Worm (Caenorhabditis elegans) whole organism, L2 larva: ENCODE results near the gene F53F1.3.

ENCODE experiments used
- C34F6.9 ChIP-seq: fragments of 150-350 bp; optimal IDR thresholded peaks from 2 replicates; lab custom pipeline; 2014; ENCODE audit warnings: missing biosample characterization, missing genetic modification characterization
- F13H6.1 ChIP-seq: sonication (generic microtip); optimal IDR thresholded peaks from 2 replicates; lab custom pipeline; 2016; ENCODE audit warnings: missing genetic modification characterization, missing compliant biosample characterization
- R02D3.7 ChIP-seq: fragments of 150-350 bp; optimal IDR thresholded peaks from 2 replicates; lab custom pipeline; 2014; ENCODE audit warnings: missing biosample characterization, missing genetic modification characterization
- Y55F3AM.14 ChIP-seq: fragments of 200-800 bp; sonication (Bioruptor generic); optimal IDR thresholded peaks from 2 replicates; lab custom pipeline; 2018; ENCODE audit warnings: mild to moderate bottlenecking, missing genetic modification characterization, missing compliant biosample characterization
- ZK546.5 ChIP-seq: sonication (generic microtip); optimal IDR thresholded peaks from 2 replicates; lab custom pipeline; 2017; ENCODE audit warnings: missing biosample characterization, missing genetic modification characterization
- alr-1 ChIP-seq: fragments of 150-350 bp; optimal IDR thresholded peaks from 2 replicates; lab custom pipeline; 2014; ENCODE audit warnings: missing biosample characterization, missing genetic modification characterization
- aly-2 ChIP-seq: fragments of 150-350 bp; optimal IDR thresholded peaks from 2 replicates; lab custom pipeline; 2014; ENCODE audit warnings: missing biosample characterization, missing genetic modification characterization
- ama-1 ChIP-seq: fragments of 150-350 bp; optimal IDR thresholded peaks from 2 replicates; lab custom pipeline; 2018; ENCODE audit warnings: inconsistent platforms
- blmp-1 ChIP-seq: sonication (generic microtip); optimal IDR thresholded peaks from 2 replicates; lab custom pipeline; 2017; ENCODE audit warnings: missing genetic modification characterization, mild to moderate bottlenecking, missing compliant biosample characterization, antibody characterized with exemption, moderate library complexity; ENCODE audit not compliant: insufficient read depth
- ceh-16 ChIP-seq: fragments of 150-350 bp; optimal IDR thresholded peaks from 2 replicates; lab custom pipeline; 2014; ENCODE audit warnings: missing biosample characterization, missing genetic modification characterization
- ceh-82 ChIP-seq: fragments of 150-350 bp; optimal IDR thresholded peaks from 2 replicates; lab custom pipeline; 2014; ENCODE audit warnings: missing biosample characterization, missing genetic modification characterization
- crh-2 ChIP-seq: sonication (generic microtip); optimal IDR thresholded peaks from 2 replicates; lab custom pipeline; 2017; ENCODE audit warnings: missing biosample characterization, missing genetic modification characterization
- dmd-4 ChIP-seq: sonication (generic microtip); optimal IDR thresholded peaks from 2 replicates; lab custom pipeline; 2017; ENCODE audit warnings: missing biosample characterization, missing genetic modification characterization
- egl-27 ChIP-seq: sonication (generic microtip); optimal IDR thresholded peaks from 3 replicates; lab custom pipeline; 2017; ENCODE audit warnings: missing biosample characterization, missing genetic modification reagents, missing genetic modification characterization
- elt-1 ChIP-seq: fragments of 150-350 bp; optimal IDR thresholded peaks from 2 replicates; lab custom pipeline; 2014; ENCODE audit warnings: missing biosample characterization, missing genetic modification characterization
- elt-3 ChIP-seq: sonication (generic microtip); optimal IDR thresholded peaks from 2 replicates; lab custom pipeline; 2017; ENCODE audit warnings: missing biosample characterization, missing genetic modification characterization
- fos-1 ChIP-seq: fragments of 150-350 bp; optimal IDR thresholded peaks from 2 replicates; lab custom pipeline; 2014; ENCODE audit warnings: missing biosample characterization, missing genetic modification characterization
- gmeb-1 ChIP-seq: fragments of 150-350 bp; optimal IDR thresholded peaks from 2 replicates; lab custom pipeline; 2014; ENCODE audit warnings: missing biosample characterization, missing genetic modification characterization
- lin-11 ChIP-seq: fragments of 150-350 bp; sonication (generic microtip); optimal IDR thresholded peaks from 2 replicates; lab custom pipeline; 2014; ENCODE audit warnings: missing biosample characterization, missing genetic modification characterization, inconsistent platforms, mixed read lengths
- lin-13 ChIP-seq: fragments of 150-350 bp; optimal IDR thresholded peaks from 2 replicates; lab custom pipeline; 2014; ENCODE audit warnings: missing biosample characterization, missing genetic modification reagents, missing genetic modification characterization
- lin-39 ChIP-seq: fragments of 150-350 bp; optimal IDR thresholded peaks from 2 replicates; lab custom pipeline; 2014; ENCODE audit warnings: missing biosample characterization, missing genetic modification reagents, missing genetic modification characterization
- lsy-2 ChIP-seq, 2 experiments: fragments of 150-350 bp in 1 of 2; sonication (generic microtip) in 1 of 2; optimal IDR thresholded peaks; 2 replicates each; lab custom pipeline; 2014 to 2017; ENCODE audit warnings: missing biosample characterization in 2 of 2, missing genetic modification characterization in 2 of 2
- mab-5 ChIP-seq: fragments of 150-350 bp; optimal IDR thresholded peaks from 2 replicates; lab custom pipeline; 2014; ENCODE audit warnings: missing biosample characterization, missing genetic modification characterization
- mbf-1 ChIP-seq: sonication (generic microtip); optimal IDR thresholded peaks from 2 replicates; lab custom pipeline; 2017; ENCODE audit warnings: missing biosample characterization, missing genetic modification characterization
- mdl-1 ChIP-seq, 2 experiments: fragments of 150-350 bp in 1 of 2; sonication (generic microtip) in 1 of 2; optimal IDR thresholded peaks; 2 replicates each; lab custom pipeline; 2017; ENCODE audit warnings: missing biosample characterization in 2 of 2, missing genetic modification characterization in 2 of 2
- nhr-10 ChIP-seq: sonication (generic microtip); optimal IDR thresholded peaks from 2 replicates; lab custom pipeline; 2017; ENCODE audit warnings: missing biosample characterization, missing genetic modification characterization
- nhr-11 ChIP-seq: fragments of 150-350 bp; optimal IDR thresholded peaks from 2 replicates; lab custom pipeline; 2014; ENCODE audit warnings: missing biosample characterization, missing genetic modification characterization
- nhr-12 ChIP-seq: fragments of 150-350 bp; optimal IDR thresholded peaks from 2 replicates; lab custom pipeline; 2014; ENCODE audit warnings: missing biosample characterization, missing genetic modification characterization
- nhr-129 ChIP-seq: fragments of 150-350 bp; optimal IDR thresholded peaks from 2 replicates; lab custom pipeline; 2014; ENCODE audit warnings: missing biosample characterization, missing genetic modification characterization
- nhr-21 ChIP-seq: fragments of 150-350 bp; optimal IDR thresholded peaks from 2 replicates; lab custom pipeline; 2014; ENCODE audit warnings: missing biosample characterization, missing genetic modification characterization
- nhr-23 ChIP-seq: fragments of 150-350 bp; optimal IDR thresholded peaks from 2 replicates; lab custom pipeline; 2014; ENCODE audit warnings: missing biosample characterization, missing genetic modification reagents, missing genetic modification characterization
- nhr-237 ChIP-seq: fragments of 150-350 bp; optimal IDR thresholded peaks from 2 replicates; lab custom pipeline; 2014; ENCODE audit warnings: missing biosample characterization, missing genetic modification characterization
- nhr-25 ChIP-seq: fragments of 150-350 bp; sonication (generic microtip); optimal IDR thresholded peaks from 3 replicates; lab custom pipeline; 2014; ENCODE audit warnings: missing biosample characterization, missing genetic modification characterization
- nhr-6 ChIP-seq: fragments of 150-350 bp; optimal IDR thresholded peaks from 2 replicates; lab custom pipeline; 2014; ENCODE audit warnings: missing biosample characterization, missing genetic modification characterization
- nhr-77 ChIP-seq: fragments of 150-350 bp; optimal IDR thresholded peaks from 2 replicates; lab custom pipeline; 2014; ENCODE audit warnings: missing biosample characterization, missing genetic modification characterization
- peb-1 ChIP-seq: fragments of 150-350 bp; optimal IDR thresholded peaks from 2 replicates; lab custom pipeline; 2014; ENCODE audit warnings: missing biosample characterization, missing genetic modification characterization
- sem-4 ChIP-seq: fragments of 150-350 bp; optimal IDR thresholded peaks from 2 replicates; lab custom pipeline; 2014; ENCODE audit warnings: missing biosample characterization, missing genetic modification reagents, missing genetic modification characterization
- skn-1 ChIP-seq: sonication (generic microtip); optimal IDR thresholded peaks from 2 replicates; lab custom pipeline; 2017; ENCODE audit warnings: missing biosample characterization, missing genetic modification characterization
- sma-3 ChIP-seq: sonication (generic microtip); optimal IDR thresholded peaks from 2 replicates; lab custom pipeline; 2016; ENCODE audit warnings: missing genetic modification reagents, missing genetic modification characterization, missing compliant biosample characterization
- sma-9 ChIP-seq, 2 experiments: fragments of 150-350 bp in 1 of 2; sonication (generic microtip) in 1 of 2; optimal IDR thresholded peaks; 2 replicates each; lab custom pipeline; 2014 to 2016; ENCODE audit warnings: missing genetic modification characterization in 2 of 2, mild to moderate bottlenecking in 1 of 2, missing biosample characterization in 1 of 2, missing compliant biosample characterization in 1 of 2, missing genetic modification reagents in 1 of 2, moderate library complexity in 1 of 2
- snpc-4 ChIP-seq: fragments of 150-350 bp; optimal IDR thresholded peaks from 2 replicates; lab custom pipeline; 2014; ENCODE audit warnings: missing biosample characterization, missing genetic modification characterization
- unc-39 ChIP-seq: fragments of 150-350 bp; optimal IDR thresholded peaks from 2 replicates; lab custom pipeline; 2014; ENCODE audit warnings: missing biosample characterization, missing genetic modification characterization
- unc-55 ChIP-seq: fragments of 150-350 bp; sonication (generic microtip); optimal IDR thresholded peaks from 3 replicates; lab custom pipeline; 2014; ENCODE audit warnings: missing biosample characterization, missing genetic modification reagents, missing genetic modification characterization
- unc-62 ChIP-seq: fragments of 150-350 bp; optimal IDR thresholded peaks from 2 replicates; lab custom pipeline; 2014; ENCODE audit warnings: missing biosample characterization, missing genetic modification reagents, missing genetic modification characterization
- zag-1 ChIP-seq: fragments of 150-350 bp; optimal IDR thresholded peaks from 2 replicates; lab custom pipeline; 2014; ENCODE audit warnings: missing biosample characterization, missing genetic modification characterization
- ztf-1 ChIP-seq: fragments of 200-800 bp; sonication (Bioruptor generic); conservative IDR thresholded peaks from 2 replicates; pipeline ENCODE4 v1.3.6; 2022; ENCODE audit warnings: missing genetic modification characterization, missing compliant biosample characterization
- ztf-11 ChIP-seq: sonication (generic microtip); optimal IDR thresholded peaks from 2 replicates; lab custom pipeline; 2017; ENCODE audit warnings: missing biosample characterization, missing genetic modification characterization
- ztf-4 ChIP-seq: fragments of 150-350 bp; optimal IDR thresholded peaks from 2 replicates; lab custom pipeline; 2014; ENCODE audit warnings: missing biosample characterization, missing genetic modification characterization

Gene F53F1.3

DNA sequence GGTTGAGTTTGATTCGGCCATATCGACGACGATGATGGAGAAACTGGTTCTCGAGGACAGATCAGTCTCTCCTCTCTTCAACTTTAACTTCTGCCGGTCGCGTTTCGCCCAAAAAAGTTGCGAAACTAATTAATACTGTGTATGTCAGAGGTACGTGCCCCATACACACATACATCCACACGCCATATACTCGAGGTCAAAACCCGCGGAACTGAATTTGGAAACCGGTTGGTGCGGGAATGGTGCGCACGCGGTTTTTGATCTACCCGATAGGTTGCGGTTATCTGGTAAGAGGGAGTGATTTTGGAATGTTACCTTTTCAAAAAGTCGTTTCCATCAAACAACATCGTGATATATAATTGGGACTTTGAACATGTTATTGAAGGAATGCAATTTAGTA, 27.9 kb upstream of the F53F1.3 start, which contains the start of gene ifbp-1:
Gene ifbp-1 (minus strand): TSS at position 85 of the 400 bp plus-strand sequence.
- TF ChIP-seq alr-1 (tag; lab: Kevin White, UChicago): no peak
- TF ChIP-seq lin-13 (GFP tag; lab: Kevin White, UChicago): peak; percentile 25
- no peak for TF ChIP-seq ZK546.5 (tag; lab: Kevin White, UChicago)
- no peak for TF ChIP-seq lin-11
- TF ChIP-seq crh-2 (tag; lab: Kevin White, UChicago): peak; percentile 73
- TF ChIP-seq peb-1: no peak
- TF ChIP-seq nhr-23 (tag; lab: Kevin White, UChicago): no peak
- no peak for TF ChIP-seq snpc-4 (tag; lab: Kevin White, UChicago)
- no peak for TF ChIP-seq ama-1 (lab: Kevin White, UChicago)
- TF ChIP-seq nhr-77 (tag; lab: Kevin White, UChicago): no peak
- TF ChIP-seq mdl-1 (tag; optimal IDR thresholded peaks at IDR 0.05; lab: Kevin White, UChicago): peak; percentile 36 to 59
- TF ChIP-seq C34F6.9 (tag; lab: Kevin White, UChicago): no peak
- no peak for TF ChIP-seq lin-39
- no peak for TF ChIP-seq elt-1 (tag; lab: Kevin White, UChicago)
- no peak for TF ChIP-seq aly-2 (tag; lab: Kevin White, UChicago)
- no peak for TF ChIP-seq zag-1 (tag; lab: Kevin White, UChicago)
- TF ChIP-seq R02D3.7 (tag; lab: Kevin White, UChicago): no peak
- TF ChIP-seq elt-3 (tag; lab: Kevin White, UChicago): no peak
- peak; percentile 68 for TF ChIP-seq ceh-16 (tag; lab: Kevin White, UChicago)
- no peak for TF ChIP-seq mbf-1 (tag; lab: Kevin White, UChicago)
- no peak for TF ChIP-seq ceh-82 (tag; lab: Kevin White, UChicago)
- TF ChIP-seq Y55F3AM.14 (GFP tag; lab: Kevin White, UChicago): peak; percentile 0
- no peak for TF ChIP-seq unc-39 (tag; lab: Kevin White, UChicago)
- TF ChIP-seq nhr-12 (tag; lab: Kevin White, UChicago): no peak
- peak; percentile 98 for TF ChIP-seq nhr-25
- TF ChIP-seq ztf-1 (GFP tag; lab: Robert Waterston, UW): no peak
- peak; percentile 67 for TF ChIP-seq gmeb-1 (tag; lab: Kevin White, UChicago)
- no peak for TF ChIP-seq nhr-10 (tag; lab: Kevin White, UChicago)
- TF ChIP-seq dmd-4 (tag; lab: Kevin White, UChicago): no peak
- TF ChIP-seq mab-5: no peak
- no peak for TF ChIP-seq nhr-237
- no peak for TF ChIP-seq unc-62
- peak; percentile 71 for TF ChIP-seq nhr-21
- TF ChIP-seq skn-1 (tag; lab: Kevin White, UChicago): no peak
- peak; percentile 52 for TF ChIP-seq ztf-4
- no peak for TF ChIP-seq ztf-11 (tag; lab: Kevin White, UChicago)
- peak; percentile 45 for TF ChIP-seq fos-1 (tag; lab: Kevin White, UChicago)
- TF ChIP-seq nhr-6 (tag; lab: Kevin White, UChicago): no peak
- peak; percentile 84 for TF ChIP-seq sma-3 (GFP tag; lab: Kevin White, UChicago)
- TF ChIP-seq egl-27 (tag; lab: Kevin White, UChicago): peak; percentile 89
- peak; percentile 90 for TF ChIP-seq sma-9 (GFP tag; optimal IDR thresholded peaks at IDR 0.05; lab: Kevin White, UChicago)
- TF ChIP-seq sma-9 (tag; optimal IDR thresholded peaks at IDR 0.05; lab: Kevin White, UChicago): no peak
- TF ChIP-seq F13H6.1 (tag; lab: Kevin White, UChicago): peak; percentile 36
- TF ChIP-seq unc-55 (GFP tag; lab: Kevin White, UChicago): no peak
- TF ChIP-seq nhr-129 (tag; lab: Kevin White, UChicago): peak; percentile 65
- TF ChIP-seq lsy-2 (tag; optimal IDR thresholded peaks at IDR 0.05; lab: Kevin White, UChicago): peak in 1 of 2 experiments; percentile 28
- TF ChIP-seq nhr-11 (tag; lab: Kevin White, UChicago): no peak
- peak; percentile 77 for TF ChIP-seq blmp-1 (tag; lab: Kevin White, UChicago)
- peak; percentile 31 for TF ChIP-seq sem-4
